Fruit fly (Drosophila melanogaster): Measurements from ENCODE around the gene CG12236.

Gene CG12236

dm6 chrX:5891666-5892444 lies 16.1 kb upstream of the CG12236 start (continued):
- TF ChIP-seq Fer1 (GFP tag; optimal IDR thresholded peaks at IDR 0.05) (no peak), CG13775 (GFP tag; optimal IDR thresholded peaks at IDR 0.05) (peak; percentile 24), CG12744 (GFP tag; optimal IDR thresholded peaks at IDR 0.05) (no peak), Bgb (GFP tag; IDR thresholded peaks at IDR 0.05; ENCODE audit: partially characterized antibody) (no peak), CG10959 (GFP tag; IDR thresholded peaks at IDR 0.05) (no peak), psq (GFP tag; optimal IDR thresholded peaks at IDR 0.05) (no peak), CG6765 (GFP tag; optimal IDR thresholded peaks at IDR 0.05) (no peak), CG4404 (GFP tag; IDR thresholded peaks at IDR 0.05) (no peak), CG17829 (tag; optimal IDR thresholded peaks at IDR 0.05) (no peak), kah (GFP tag; optimal IDR thresholded peaks at IDR 0.05) (no peak), Adf1 (GFP tag; IDR thresholded peaks at IDR 0.05) (no peak), CG6175 (GFP tag; IDR thresholded peaks at IDR 0.05) (no peak), az2 (GFP tag; optimal IDR thresholded peaks at IDR 0.05) (peak; percentile 42), gce (GFP tag; IDR thresholded peaks at IDR 0.05) (no peak), CG7928 (GFP tag; optimal IDR thresholded peaks at IDR 0.05) (peak; percentile 26), CG11398 (GFP tag; optimal IDR thresholded peaks at IDR 0.05) (no peak), CG3407 (GFP tag; optimal IDR thresholded peaks at IDR 0.05) (no peak), CG14014 (GFP tag; IDR thresholded peaks at IDR 0.05) (peak; percentile 38; the same call in 1 of the 2 replicates), Taf1 (GFP tag; IDR thresholded peaks at IDR 0.05) (0 out of 2 replicates have a peak, but pooled peaks have one; percentile 20), CG43689 (GFP tag; IDR thresholded peaks at IDR 0.05) (no peak), shn (GFP tag; optimal IDR thresholded peaks at IDR 0.05) (peak; percentile 15), crc (GFP tag; optimal IDR thresholded peaks at IDR 0.05) (no peak), CG4707 (GFP tag; optimal IDR thresholded peaks at IDR 0.05) (no peak), CG4424 (GFP tag; optimal IDR thresholded peaks at IDR 0.05) (no peak), Dek (tag; optimal IDR thresholded peaks at IDR 0.05) (peak; percentile 44), CG13296 (GFP tag; optimal IDR thresholded peaks at IDR 0.05) (no peak), CG10147 (GFP tag; optimal IDR thresholded peaks at IDR 0.05) (no peak), cg (GFP tag; optimal IDR thresholded peaks at IDR 0.05) (no peak), Nf-YC (tag; optimal IDR thresholded peaks at IDR 0.05) (no peak), CG6854 (GFP tag; optimal IDR thresholded peaks at IDR 0.05) (no peak), CG17612 (GFP tag; IDR thresholded peaks at IDR 0.05) (no peak), CG15479 (GFP tag; optimal IDR thresholded peaks at IDR 0.05) (no peak), Jarid2 (GFP tag; optimal IDR thresholded peaks at IDR 0.05) (no peak), CkIIα-i1 (GFP tag; IDR thresholded peaks at IDR 0.05) (no peak), wdn (GFP tag; IDR thresholded peaks at IDR 0.05) (peak; percentile 40; the same call in 1 of the 2 replicates), Oli (tag; optimal IDR thresholded peaks at IDR 0.05) (no peak), CG4328 (GFP tag; optimal IDR thresholded peaks at IDR 0.05) (no peak), Sox100B (GFP tag; optimal IDR thresholded peaks at IDR 0.05) (no peak), nerfin-2 (GFP tag; IDR thresholded peaks at IDR 0.05; ENCODE audit: partially characterized antibody) (no peak), repo (GFP tag; optimal IDR thresholded peaks at IDR 0.05) (no peak), H2.0 (GFP tag; IDR thresholded peaks at IDR 0.05) (peak; percentile 32; the same call in 1 of the 2 replicates), CG17359 (tag; optimal IDR thresholded peaks at IDR 0.05) (peak; percentile 15), CG10321 (GFP tag; IDR thresholded peaks at IDR 0.05) (no peak), so (GFP tag; IDR thresholded peaks at IDR 0.05) (no peak), Ada2b (GFP tag; IDR thresholded peaks at IDR 0.05) (peak; percentile 30; the same call in 1 of the 2 replicates), NfI (GFP tag; optimal IDR thresholded peaks at IDR 0.05) (peak; percentile 9), CG18262 (tag; optimal IDR thresholded peaks at IDR 0.05) (peak; percentile 15), dm (GFP tag; optimal IDR thresholded peaks at IDR 0.05) (peak; percentile 13), abd-A (tag; optimal IDR thresholded peaks at IDR 0.05) (no peak), CG18011 (GFP tag; optimal IDR thresholded peaks at IDR 0.05) (no peak)

All from whole organism, embryonic.